Fruit fly (Drosophila melanogaster) whole organism, prepupa: ENCODE data around the gene CG9328.

ENCODE experiments used
- CG10631 ChIP-seq: fragments of 200-800 bp; sonication (Bioruptor generic); optimal IDR thresholded peaks from 2 replicates; lab custom pipeline; 2016; ENCODE audit warnings: missing biosample characterization, missing genetic modification characterization
- CG1621 ChIP-seq: fragments of 200-800 bp; sonication (Bioruptor generic); optimal IDR thresholded peaks from 3 replicates; lab custom pipeline; 2018; ENCODE audit warnings: missing biosample characterization, mild to moderate bottlenecking, missing genetic modification characterization
- Ets21C ChIP-seq: fragments of 200-800 bp; sonication (Bioruptor generic); optimal IDR thresholded peaks from 3 replicates; lab custom pipeline; 2016; ENCODE audit warnings: missing biosample characterization, missing genetic modification characterization
- achi ChIP-seq: fragments of 200-800 bp; sonication (Bioruptor generic); optimal IDR thresholded peaks from 3 replicates; lab custom pipeline; 2016; ENCODE audit warnings: missing biosample characterization, missing genetic modification characterization
- eg ChIP-seq: fragments of 200-800 bp; sonication (Bioruptor generic); IDR thresholded peaks from 3 replicates; pipeline ENCODE4 v1.3.6; 2022; ENCODE audit warnings: missing biosample characterization, missing genetic modification characterization

DNA sequence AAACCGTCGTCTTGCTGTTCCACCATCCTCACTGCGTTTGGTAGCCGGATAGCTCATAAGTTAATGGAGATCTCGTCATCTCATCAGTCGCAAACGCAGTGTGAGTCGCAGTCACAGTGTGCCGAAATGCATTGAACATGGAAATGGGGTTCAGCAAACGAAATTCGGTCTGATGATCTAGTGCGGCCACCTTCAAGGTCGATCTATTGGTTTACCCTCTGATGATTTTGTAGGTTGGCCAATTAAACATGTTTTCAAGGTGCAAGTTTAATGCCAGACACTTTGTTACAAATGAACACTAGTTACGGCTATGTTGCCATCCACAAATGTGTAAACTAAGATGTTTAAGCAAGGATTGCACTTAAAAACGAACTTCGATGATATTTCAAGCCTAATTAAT is 5.3 kb downstream of the CG9328 start:
- no peak for TF ChIP-seq achi (GFP tag; lab: Kevin White, UChicago)
- no peak for TF ChIP-seq CG1621 (tag; lab: Kevin White, UChicago)
- TF ChIP-seq eg (GFP tag; lab: Robert Waterston, UW) = peak; percentile 61; the same call in 2 of the 3 replicates
- TF ChIP-seq Ets21C (GFP tag; lab: Kevin White, UChicago) = no peak
- TF ChIP-seq CG10631 (GFP tag; lab: Kevin White, UChicago) = peak; percentile 15
